Worm (Caenorhabditis elegans) whole organism, L3 larva: ENCODE measurements around the gene T23F2.5.

Experiments used
- R02D3.7 ChIP-seq: fragments of 150-350 bp; optimal IDR thresholded peaks from 2 replicates; lab custom pipeline; 2014; ENCODE audit warnings: missing biosample characterization, missing genetic modification characterization
- ZK546.5 ChIP-seq: sonication (generic microtip); optimal IDR thresholded peaks from 2 replicates; lab custom pipeline; 2017; ENCODE audit warnings: missing biosample characterization, missing genetic modification characterization
- aly-2 ChIP-seq: fragments of 150-350 bp; optimal IDR thresholded peaks from 2 replicates; lab custom pipeline; 2014; ENCODE audit warnings: missing biosample characterization, missing genetic modification characterization
- ama-1 ChIP-seq: fragments of 150-350 bp; optimal IDR thresholded peaks from 2 replicates; lab custom pipeline; 2018
- ceh-16 ChIP-seq: sonication (generic microtip); optimal IDR thresholded peaks from 2 replicates; lab custom pipeline; 2017; ENCODE audit warnings: missing biosample characterization, missing genetic modification characterization
- ceh-28 ChIP-seq: fragments of 150-350 bp; optimal IDR thresholded peaks from 2 replicates; lab custom pipeline; 2014; ENCODE audit warnings: missing biosample characterization, missing genetic modification reagents, missing genetic modification characterization
- ceh-82 ChIP-seq: fragments of 150-350 bp; optimal IDR thresholded peaks from 2 replicates; lab custom pipeline; 2014; ENCODE audit warnings: missing biosample characterization, missing genetic modification characterization
- ceh-9 ChIP-seq: sonication (generic microtip); optimal IDR thresholded peaks from 2 replicates; lab custom pipeline; 2018; ENCODE audit warnings: missing biosample characterization, missing genetic modification characterization
- daf-12 ChIP-seq: fragments of 150-350 bp; optimal IDR thresholded peaks from 2 replicates; lab custom pipeline; 2014; ENCODE audit warnings: missing biosample characterization, missing genetic modification reagents, missing genetic modification characterization
- egl-27 ChIP-seq: sonication (generic microtip); optimal IDR thresholded peaks from 4 replicates; lab custom pipeline; 2017; ENCODE audit warnings: missing biosample characterization, missing genetic modification reagents, missing genetic modification characterization
- egl-5 ChIP-seq: fragments of 150-350 bp; optimal IDR thresholded peaks from 2 replicates; lab custom pipeline; 2017; ENCODE audit warnings: missing biosample characterization, missing genetic modification reagents, missing genetic modification characterization, inconsistent platforms
- elt-1 ChIP-seq: fragments of 150-350 bp; optimal IDR thresholded peaks from 2 replicates; lab custom pipeline; 2014; ENCODE audit warnings: missing biosample characterization, missing genetic modification characterization
- elt-2 ChIP-seq: sonication (generic microtip); optimal IDR thresholded peaks from 2 replicates; lab custom pipeline; 2016; ENCODE audit warnings: missing genetic modification reagents, mild to moderate bottlenecking, missing genetic modification characterization, missing compliant biosample characterization
- elt-3 ChIP-seq, 3 experiments: fragments of 150-350 bp in 1 of 3; sonication (generic microtip) in 2 of 3; optimal IDR thresholded peaks; 2 replicates in 2 of 3; 4 replicates in 1 of 3; lab custom pipeline; 2014 to 2017; ENCODE audit warnings: missing biosample characterization in 3 of 3, missing genetic modification characterization in 3 of 3
- eor-1 ChIP-seq, 2 experiments: fragments of 150-350 bp; optimal IDR thresholded peaks; 2 replicates each; lab custom pipeline; 2014 to 2018; ENCODE audit warnings: missing biosample characterization in 2 of 2, missing genetic modification characterization in 2 of 2
- fkh-10 ChIP-seq: sonication (generic microtip); optimal IDR thresholded peaks from 2 replicates; lab custom pipeline; 2017; ENCODE audit warnings: missing biosample characterization, missing genetic modification reagents, missing genetic modification characterization
- fkh-2 ChIP-seq: fragments of 150-350 bp; optimal IDR thresholded peaks from 2 replicates; lab custom pipeline; 2014; ENCODE audit warnings: missing biosample characterization, missing genetic modification reagents, missing genetic modification characterization
- fos-1 ChIP-seq: fragments of 150-350 bp; optimal IDR thresholded peaks from 2 replicates; lab custom pipeline; 2014; ENCODE audit warnings: missing biosample characterization, missing genetic modification characterization
- hmg-11 ChIP-seq: sonication (generic microtip); optimal IDR thresholded peaks from 2 replicates; lab custom pipeline; 2016; ENCODE audit warnings: missing genetic modification characterization, missing compliant biosample characterization
- jun-1 ChIP-seq: fragments of 150-350 bp; optimal IDR thresholded peaks from 2 replicates; lab custom pipeline; 2014; ENCODE audit warnings: missing biosample characterization, missing genetic modification reagents, missing genetic modification characterization
- lin-15B ChIP-seq: fragments of 150-350 bp; optimal IDR thresholded peaks from 2 replicates; lab custom pipeline; 2014; ENCODE audit warnings: missing biosample characterization, missing genetic modification characterization
- lin-39 ChIP-seq: fragments of 150-350 bp; optimal IDR thresholded peaks from 2 replicates; lab custom pipeline; 2018; ENCODE audit warnings: missing biosample characterization, missing genetic modification reagents, missing genetic modification characterization
- lsy-12 ChIP-seq: sonication (generic microtip); optimal IDR thresholded peaks from 2 replicates; lab custom pipeline; 2016; ENCODE audit warnings: mild to moderate bottlenecking, missing genetic modification characterization, missing compliant biosample characterization
- mdl-1 ChIP-seq: fragments of 150-350 bp; optimal IDR thresholded peaks from 2 replicates; lab custom pipeline; 2014; ENCODE audit warnings: missing biosample characterization, missing genetic modification characterization
- mml-1 ChIP-seq: fragments of 150-350 bp; sonication (generic microtip); optimal IDR thresholded peaks from 3 replicates; lab custom pipeline; 2014; ENCODE audit warnings: missing biosample characterization, missing genetic modification characterization
- nfya-1 ChIP-seq: sonication (generic microtip); optimal IDR thresholded peaks from 2 replicates; lab custom pipeline; 2017; ENCODE audit warnings: missing genetic modification characterization, mild to moderate bottlenecking, missing compliant biosample characterization, antibody characterized with exemption, moderate library complexity; ENCODE audit not compliant: insufficient read depth
- nhr-11 ChIP-seq: fragments of 150-350 bp; optimal IDR thresholded peaks from 2 replicates; lab custom pipeline; 2014; ENCODE audit warnings: missing biosample characterization, missing genetic modification characterization
- nhr-12 ChIP-seq: fragments of 150-350 bp; optimal IDR thresholded peaks from 2 replicates; lab custom pipeline; 2014; ENCODE audit warnings: missing biosample characterization, missing genetic modification characterization
- nhr-23 ChIP-seq: fragments of 150-350 bp; optimal IDR thresholded peaks from 2 replicates; lab custom pipeline; 2014; ENCODE audit warnings: missing biosample characterization, missing genetic modification reagents, missing genetic modification characterization
- nhr-237 ChIP-seq: fragments of 150-350 bp; optimal IDR thresholded peaks from 2 replicates; lab custom pipeline; 2014; ENCODE audit warnings: missing biosample characterization, missing genetic modification characterization
- nhr-25 ChIP-seq: sonication (generic microtip); optimal IDR thresholded peaks from 2 replicates; lab custom pipeline; 2017; ENCODE audit warnings: missing biosample characterization, missing genetic modification characterization
- nhr-28 ChIP-seq: fragments of 150-350 bp; optimal IDR thresholded peaks from 2 replicates; lab custom pipeline; 2014; ENCODE audit warnings: missing biosample characterization, missing genetic modification characterization
- nhr-43 ChIP-seq: sonication (generic microtip); optimal IDR thresholded peaks from 2 replicates; lab custom pipeline; 2016; ENCODE audit warnings: mild to moderate bottlenecking, missing genetic modification characterization, missing compliant biosample characterization; ENCODE audit not compliant: poor library complexity, severe bottlenecking
- nhr-67 ChIP-seq: fragments of 150-350 bp; optimal IDR thresholded peaks from 2 replicates; lab custom pipeline; 2014; ENCODE audit warnings: missing biosample characterization, missing genetic modification characterization
- nhr-76 ChIP-seq: fragments of 150-350 bp; sonication (generic microtip); optimal IDR thresholded peaks from 5 replicates; lab custom pipeline; 2014; ENCODE audit warnings: missing biosample characterization, missing genetic modification characterization
- nhr-77 ChIP-seq: fragments of 150-350 bp; optimal IDR thresholded peaks from 2 replicates; lab custom pipeline; 2014; ENCODE audit warnings: missing biosample characterization, missing genetic modification characterization
- pha-4 ChIP-seq: fragments of 150-350 bp; optimal IDR thresholded peaks from 2 replicates; lab custom pipeline; 2014; ENCODE audit warnings: missing biosample characterization, missing genetic modification reagents, missing genetic modification characterization
- pqm-1 ChIP-seq: fragments of 150-350 bp; optimal IDR thresholded peaks from 2 replicates; lab custom pipeline; 2017; ENCODE audit warnings: missing biosample characterization, missing genetic modification characterization, inconsistent platforms
- sea-2 ChIP-seq: fragments of 150-350 bp; sonication (generic microtip); optimal IDR thresholded peaks from 4 replicates; lab custom pipeline; 2014; ENCODE audit warnings: missing biosample characterization, missing genetic modification reagents, missing genetic modification characterization
- skn-1 ChIP-seq: fragments of 150-350 bp; optimal IDR thresholded peaks from 2 replicates; lab custom pipeline; 2014; ENCODE audit warnings: missing biosample characterization, missing genetic modification characterization
- snpc-4 ChIP-seq: fragments of 150-350 bp; optimal IDR thresholded peaks from 2 replicates; lab custom pipeline; 2014; ENCODE audit warnings: missing biosample characterization, missing genetic modification characterization
- tbx-2 ChIP-seq: sonication (generic microtip); optimal IDR thresholded peaks from 2 replicates; lab custom pipeline; 2016; ENCODE audit warnings: mild to moderate bottlenecking, missing genetic modification characterization, missing compliant biosample characterization
- unc-39 ChIP-seq: sonication (generic microtip); optimal IDR thresholded peaks from 4 replicates; lab custom pipeline; 2017; ENCODE audit warnings: missing biosample characterization, missing genetic modification characterization
- unc-62 ChIP-seq: fragments of 150-350 bp; sonication (generic microtip); optimal IDR thresholded peaks from 4 replicates; lab custom pipeline; 2014; ENCODE audit warnings: missing biosample characterization, missing genetic modification reagents, missing genetic modification characterization
- zag-1 ChIP-seq: fragments of 150-350 bp; optimal IDR thresholded peaks from 2 replicates; lab custom pipeline; 2014; ENCODE audit warnings: missing biosample characterization, missing genetic modification characterization
- ztf-11 ChIP-seq: fragments of 150-350 bp; optimal IDR thresholded peaks from 2 replicates; lab custom pipeline; 2014; ENCODE audit warnings: missing biosample characterization, missing genetic modification characterization
- ztf-4 ChIP-seq: fragments of 150-350 bp; optimal IDR thresholded peaks from 2 replicates; lab custom pipeline; 2014; ENCODE audit warnings: missing biosample characterization, missing genetic modification characterization

The T23F2.5 gene

DNA sequence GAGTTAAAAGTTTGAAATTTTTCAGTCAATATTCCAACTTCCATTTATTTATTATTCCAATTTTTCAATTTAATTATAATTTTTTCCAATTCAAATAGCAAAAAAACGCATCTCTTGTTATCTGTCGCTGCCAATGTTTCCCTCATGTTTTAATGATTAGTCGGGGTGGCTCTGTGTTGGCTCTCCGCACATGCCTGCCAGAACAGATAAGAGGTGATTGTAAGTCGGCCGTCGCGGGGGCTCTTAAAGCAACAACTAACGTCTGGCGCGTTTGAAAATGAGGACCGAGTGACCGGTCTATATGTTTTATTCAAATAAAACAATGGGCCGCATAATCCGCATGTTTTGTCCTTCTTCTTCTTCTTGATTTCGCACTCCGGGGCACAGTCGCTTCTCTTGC lies 40.6 kb downstream of the T23F2.5 start:
- TF ChIP-seq nfya-1 (peak; percentile 6), pqm-1 (tag; lab: Kevin White, UChicago) (peak; percentile 38), nhr-76 (tag; lab: Kevin White, UChicago) (no peak), elt-2 (tag; lab: Kevin White, UChicago) (peak; percentile 73)

- TF ChIP-seq sea-2 (GFP tag; lab: Kevin White, UChicago) = no peak
- TF ChIP-seq nhr-11 (tag; lab: Kevin White, UChicago) = no peak
- TF ChIP-seq ztf-4 (tag; lab: Kevin White, UChicago) = no peak
- no peak for TF ChIP-seq mdl-1 (tag; lab: Kevin White, UChicago)
- no peak for TF ChIP-seq ceh-82 (tag; lab: Kevin White, UChicago)
- TF ChIP-seq daf-12 = no peak
- no peak for TF ChIP-seq fkh-10 (GFP tag; lab: Kevin White, UChicago)
- peak; percentile 65 for TF ChIP-seq ceh-28 (tag; lab: Kevin White, UChicago)
- no peak for TF ChIP-seq egl-5
- TF ChIP-seq fkh-2 (tag; lab: Kevin White, UChicago) = no peak
- TF ChIP-seq nhr-25 (tag; lab: Kevin White, UChicago) = peak; percentile 99
- TF ChIP-seq unc-39 (tag; lab: Kevin White, UChicago) = no peak
- TF ChIP-seq pqm-1 (tag; lab: Kevin White, UChicago) = peak; percentile 48
- TF ChIP-seq nfya-1 = peak; percentile 67
- TF ChIP-seq snpc-4 (tag; lab: Kevin White, UChicago) = no peak
- peak; percentile 47 for TF ChIP-seq egl-27 (tag; lab: Kevin White, UChicago)
- TF ChIP-seq fos-1 = no peak
- peak; percentile 67 for TF ChIP-seq elt-2 (tag; lab: Kevin White, UChicago)
- TF ChIP-seq ceh-9 (tag; lab: Kevin White, UChicago) = no peak
- no peak for TF ChIP-seq nhr-76 (tag; lab: Kevin White, UChicago)
- no peak for TF ChIP-seq eor-1 (tag; optimal IDR thresholded peaks at IDR 0.05; lab: Kevin White, UChicago)
- TF ChIP-seq mml-1 (tag; lab: Kevin White, UChicago) = no peak
- TF ChIP-seq lsy-12 (tag; lab: Kevin White, UChicago) = peak; percentile 7
- no peak for TF ChIP-seq nhr-67 (tag; lab: Kevin White, UChicago)
- no peak for TF ChIP-seq nhr-12
- TF ChIP-seq pha-4 (tag; lab: Kevin White, UChicago) = peak; percentile 82
- TF ChIP-seq lin-39 (tag; lab: Kevin White, UChicago) = peak; percentile 55
- peak; percentile 9 for TF ChIP-seq elt-1
- no peak for TF ChIP-seq nhr-28 (tag; lab: Kevin White, UChicago)
- TF ChIP-seq ama-1 (lab: Kevin White, UChicago) = no peak
- no peak for TF ChIP-seq aly-2 (tag; lab: Kevin White, UChicago)
- TF ChIP-seq jun-1 (tag; lab: Kevin White, UChicago) = peak; percentile 79
- TF ChIP-seq zag-1 = no peak
- TF ChIP-seq tbx-2 = peak; percentile 35
- peak in 1 of 3 experiments; percentile 63 for TF ChIP-seq elt-3 (tag; optimal IDR thresholded peaks at IDR 0.05; lab: Kevin White, UChicago)
- peak; percentile 16 for TF ChIP-seq lin-15B (tag; lab: Kevin White, UChicago)
- TF ChIP-seq skn-1 (tag; lab: Kevin White, UChicago) = no peak
- no peak for TF ChIP-seq nhr-77 (tag; lab: Kevin White, UChicago)
- TF ChIP-seq hmg-11 (tag; lab: Kevin White, UChicago) = peak; percentile 45
- TF ChIP-seq ZK546.5 = no peak
- peak; percentile 60 for TF ChIP-seq nhr-43
- no peak for TF ChIP-seq ceh-16
- TF ChIP-seq nhr-237 (tag; lab: Kevin White, UChicago) = no peak
- TF ChIP-seq R02D3.7 = no peak
- TF ChIP-seq unc-62 (GFP tag; lab: Kevin White, UChicago) = no peak
- TF ChIP-seq ztf-11 (tag; lab: Kevin White, UChicago) = no peak
- TF ChIP-seq nhr-23 (tag; lab: Kevin White, UChicago) = peak; percentile 74
Measured at ce11 chrX:5475164-5475576, 41.8 kb downstream of the T23F2.5 start.
